Worm (Caenorhabditis elegans) whole organism, late embryonic: ENCODE measurements around the gene F28B12.6.

Source experiments
- ceh-22 ChIP-seq: sonication (generic microtip); optimal IDR thresholded peaks from 2 replicates; lab custom pipeline; 2017; ENCODE audit warnings: missing biosample characterization, missing genetic modification characterization
- pag-3 ChIP-seq: sonication (generic microtip); optimal IDR thresholded peaks from 2 replicates; lab custom pipeline; 2016; ENCODE audit warnings: missing compliant biosample characterization, missing genetic modification characterization, borderline replicate concordance
- pax-1 ChIP-seq: fragments of 150-350 bp; optimal IDR thresholded peaks from 2 replicates; lab custom pipeline; 2014; ENCODE audit warnings: missing biosample characterization, missing genetic modification characterization
- pha-4 ChIP-seq: fragments of 150-350 bp; optimal IDR thresholded peaks from 2 replicates; lab custom pipeline; 2018; ENCODE audit warnings: missing biosample characterization, missing genetic modification reagents, missing genetic modification characterization

DNA sequence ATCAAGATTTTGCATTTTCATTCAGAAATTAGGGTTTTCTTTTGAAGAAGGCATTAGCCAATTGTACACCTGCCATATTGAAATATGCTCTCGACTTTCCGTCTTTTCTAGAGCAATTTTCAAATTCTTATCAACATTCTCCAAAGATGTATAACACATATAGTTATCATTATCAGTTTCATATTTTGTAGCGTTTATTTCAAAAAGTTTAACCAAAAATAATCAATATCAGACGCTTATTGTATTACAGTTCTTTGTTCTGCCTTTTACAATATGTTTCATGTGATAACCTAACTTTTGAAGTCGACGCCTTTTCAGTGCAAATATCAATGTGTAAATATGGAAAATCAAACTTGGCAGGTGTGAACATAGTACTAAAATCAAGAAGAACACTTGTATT lies 26.8 kb upstream of the F28B12.6 start:
- TF ChIP-seq pax-1 (tag; lab: Kevin White, UChicago) (no peak), ceh-22 (tag; lab: Kevin White, UChicago) (no peak), pha-4 (no peak), pag-3 (no peak)
